Fruit fly (Drosophila melanogaster) whole organism, embryonic: ENCODE measurements around the gene Hgsnat.

Experiments used
- CG16813 ChIP-seq: fragments of 200-800 bp; sonication (Bioruptor generic); IDR thresholded peaks from 3 replicates; pipeline ENCODE4 v1.3.6; 2022; ENCODE audit warnings: missing biosample characterization, missing genetic modification characterization; ENCODE audit not compliant: partially characterized antibody
- CG3995 ChIP-seq: fragments of 200-800 bp; sonication (Bioruptor generic); optimal IDR thresholded peaks from 3 replicates; lab custom pipeline; 2016; ENCODE audit warnings: missing biosample characterization, missing genetic modification characterization
- Kr ChIP-seq: fragments of 200-800 bp; sonication (Bioruptor generic); optimal IDR thresholded peaks from 2 replicates; lab custom pipeline; 2017; ENCODE audit warnings: missing biosample characterization, mild to moderate bottlenecking, missing genetic modification characterization
- aop ChIP-seq: fragments of 200-800 bp; sonication (Bioruptor generic); IDR thresholded peaks from 2 replicates; pipeline ENCODE4 v1.3.6; 2022; ENCODE audit warnings: missing biosample characterization, missing genetic modification characterization
- gce ChIP-seq: fragments of 200-800 bp; sonication (Bioruptor generic); IDR thresholded peaks from 3 replicates; pipeline ENCODE4 v1.3.6; 2022; ENCODE audit warnings: missing biosample characterization, missing genetic modification characterization
- insv ChIP-seq, 2 experiments: fragments of 200-800 bp; sonication (Bioruptor generic); optimal IDR thresholded peaks; 3 replicates each; lab custom pipeline; 2016 to 2018; ENCODE audit warnings: missing biosample characterization in 2 of 2, missing genetic modification characterization in 2 of 2

DNA sequence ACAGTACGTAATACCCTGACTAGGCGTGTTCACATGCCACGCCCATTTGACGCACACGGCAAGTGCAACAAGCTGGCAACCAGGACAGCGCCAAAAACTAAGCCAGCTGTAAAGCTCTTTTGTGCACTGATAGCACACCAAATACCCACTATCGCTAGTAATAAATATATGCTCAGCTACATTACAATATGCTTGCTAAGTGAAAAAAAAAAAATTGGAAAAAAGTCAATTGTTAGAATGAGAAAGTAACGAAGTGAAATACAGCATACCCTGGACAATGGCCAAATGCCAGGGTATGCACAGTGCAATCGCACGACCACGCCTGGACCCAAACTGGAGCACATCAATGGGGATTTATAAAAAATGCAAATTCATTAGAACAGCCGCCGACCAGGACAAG is 32.7 kb upstream of the Hgsnat start:
- TF ChIP-seq aop (GFP tag; lab: Robert Waterston, UW) (no peak), Kr (GFP tag; lab: Kevin White, UChicago) (no peak), CG16813 (GFP tag; lab: Robert Waterston, UW) (no peak), CG3995 (GFP tag; lab: Kevin White, UChicago) (no peak), gce (GFP tag; lab: Robert Waterston, UW) (no peak), insv (GFP tag; optimal IDR thresholded peaks at IDR 0.05; lab: Kevin White, UChicago) (no peak)
